Worm (Caenorhabditis elegans) whole organism, L4 larva: Measurements from ENCODE around the gene sru-45.

Experiments used
- aly-2 ChIP-seq: sonication (generic microtip); optimal IDR thresholded peaks from 2 replicates; lab custom pipeline; 2018; ENCODE audit warnings: missing biosample characterization, missing genetic modification characterization
- ztf-7 ChIP-seq: fragments of 150-350 bp; optimal IDR thresholded peaks from 2 replicates; lab custom pipeline; 2014; ENCODE audit warnings: missing biosample characterization, missing genetic modification characterization

DNA sequence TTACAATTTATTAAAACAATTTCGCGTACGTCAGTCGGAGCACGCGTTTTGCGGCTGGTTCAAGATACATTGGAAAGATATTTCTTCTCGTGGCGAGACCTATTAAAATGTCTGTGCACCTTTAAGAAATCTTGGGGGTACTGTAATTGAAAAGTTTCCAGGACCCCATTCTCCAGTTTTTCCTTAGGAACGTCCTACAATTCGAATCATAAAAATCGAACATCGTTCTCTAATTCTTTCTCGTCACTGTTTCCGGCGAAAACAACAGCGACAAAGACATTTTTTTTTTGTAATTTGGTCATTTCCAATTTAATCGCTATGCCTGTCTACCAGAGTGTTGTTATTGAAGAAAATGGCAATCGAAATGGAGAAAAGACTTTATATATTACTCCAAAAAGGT, 29.0 kb upstream of the sru-45 start, which contains the start of gene Y32B12B.1:
- TF ChIP-seq aly-2 (tag; lab: Kevin White, UChicago), result no peak
- TF ChIP-seq ztf-7 (tag; lab: Kevin White, UChicago), result no peak
